Worm (Caenorhabditis elegans) whole organism, L4/young adult: ENCODE results near the gene F54D5.5.

ENCODE experiments used
- W03F9.2 ChIP-seq: fragments of 150-350 bp; optimal IDR thresholded peaks from 2 replicates; lab custom pipeline; 2014; ENCODE audit warnings: missing biosample characterization, missing genetic modification characterization
- dao-5 ChIP-seq: sonication (generic microtip); optimal IDR thresholded peaks from 2 replicates; lab custom pipeline; 2016; ENCODE audit warnings: missing genotype, missing genetic modification characterization, moderate library complexity, missing compliant biosample characterization
- him-1 ChIP-seq: sonication (generic microtip); optimal IDR thresholded peaks from 2 replicates; lab custom pipeline; 2016; ENCODE audit warnings: missing genotype, missing genetic modification reagents, missing genetic modification characterization, missing compliant biosample characterization

DNA sequence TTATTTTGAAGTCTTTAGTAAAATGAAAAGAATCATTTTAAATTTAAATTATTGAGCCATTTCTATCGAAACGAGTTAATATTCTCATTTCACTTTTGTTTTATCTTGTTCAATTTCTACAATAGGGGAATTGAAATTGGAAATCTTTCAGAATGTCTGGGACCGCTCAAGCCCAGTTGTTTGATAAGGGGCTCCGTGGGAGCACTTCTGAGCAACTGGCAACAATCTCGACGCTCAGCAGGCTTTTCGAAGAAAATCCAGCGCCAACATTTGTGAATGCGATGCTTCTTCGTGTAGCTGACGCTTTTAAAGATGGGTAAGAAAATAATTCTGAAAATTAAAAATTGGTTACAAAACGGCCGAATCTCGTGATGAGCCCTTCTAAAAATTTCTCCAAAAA is 15.9 kb upstream of the F54D5.5 start, which contains the start of gene ints-7:
- TF ChIP-seq him-1 (tag; lab: Kevin White, UChicago) (no peak), dao-5 (tag; lab: Kevin White, UChicago) (no peak), W03F9.2 (tag; lab: Kevin White, UChicago) (no peak)
